Worm (Caenorhabditis elegans) whole organism, L1 larva: ENCODE data around the gene rike-1.

Source experiments
- blmp-1 ChIP-seq: fragments of 150-350 bp; optimal IDR thresholded peaks from 2 replicates; lab custom pipeline; 2014; ENCODE audit warnings: missing biosample characterization, missing genetic modification characterization
- egl-27 ChIP-seq, 2 experiments: fragments of 150-350 bp in 1 of 2; sonication (generic microtip); optimal IDR thresholded peaks; 3 replicates each; lab custom pipeline; 2017 to 2018; ENCODE audit warnings: missing biosample characterization in 2 of 2, missing genetic modification characterization in 2 of 2, missing genetic modification reagents in 2 of 2
- hlh-17 ChIP-seq: fragments of 200-800 bp; sonication (Bioruptor generic); optimal IDR thresholded peaks from 2 replicates; lab custom pipeline; 2018; ENCODE audit warnings: missing genetic modification characterization, mild to moderate bottlenecking, missing compliant biosample characterization, moderate library complexity, borderline replicate concordance
- lin-14 ChIP-seq: fragments of 200-800 bp; sonication (Bioruptor generic); optimal IDR thresholded peaks from 2 replicates; lab custom pipeline; 2018; ENCODE audit warnings: mild to moderate bottlenecking, missing genetic modification characterization, moderate library complexity, missing compliant biosample characterization
- skn-1 ChIP-seq: fragments of 150-350 bp; optimal IDR thresholded peaks from 2 replicates; lab custom pipeline; 2014; ENCODE audit warnings: missing biosample characterization, missing genetic modification characterization

- TF ChIP-seq hlh-17 (no peak), lin-14 (GFP tag; lab: Kevin White, UChicago) (no peak), blmp-1 (tag; lab: Kevin White, UChicago) (peak; percentile 60), egl-27 (tag; optimal IDR thresholded peaks at IDR 0.05; lab: Kevin White, UChicago) (no peak), skn-1 (no peak)
Measured at ce11 chrV:14546569-14546968, 903 bp upstream of the rike-1 start, which contains the start of gene C53A5.13.
